Fruit fly (Drosophila melanogaster): ENCODE data around the gene Dpck.
A peak's percentile ranks its signal among the peaks of the same experiment; 100 is the strongest.

The Dpck gene

DNA sequence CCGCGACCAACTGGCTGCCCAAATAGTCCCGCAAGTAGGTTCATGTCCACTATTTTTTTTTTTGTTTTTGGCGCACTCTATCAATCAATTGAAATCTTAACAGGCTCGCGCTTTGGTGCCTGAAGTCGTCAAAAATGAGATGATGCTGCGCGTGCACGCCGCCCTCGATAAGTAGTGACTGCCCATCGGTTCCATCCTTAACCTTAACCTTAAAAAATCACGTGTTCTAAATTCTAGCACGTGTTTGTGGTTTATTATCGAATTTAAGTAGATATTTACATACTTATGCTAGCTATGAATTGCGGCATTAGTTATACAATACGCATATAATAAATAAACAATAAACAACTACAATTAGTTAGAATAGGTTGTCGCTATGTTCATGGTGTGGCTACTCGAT lies 12.4 kb downstream of the Dpck start:
- TF ChIP-seq CG17806 (tag; optimal IDR thresholded peaks at IDR 0.05) (no peak), CG14655 (GFP tag; optimal IDR thresholded peaks at IDR 0.05) (no peak), Pif1B (GFP tag; optimal IDR thresholded peaks at IDR 0.05) (no peak), Pif1A (GFP tag; optimal IDR thresholded peaks at IDR 0.05) (no peak), CG10348 (GFP tag; IDR thresholded peaks at IDR 0.05) (no peak), CG4496 (GFP tag; IDR thresholded peaks at IDR 0.05) (no peak), fd96Ca (GFP tag; IDR thresholded peaks at IDR 0.05) (no peak), Snoo (tag; optimal IDR thresholded peaks at IDR 0.05) (no peak), CG8301 (tag; optimal IDR thresholded peaks at IDR 0.05) (no peak), D1 (tag; optimal IDR thresholded peaks at IDR 0.05) (no peak), CG8159 (tag; optimal IDR thresholded peaks at IDR 0.05) (no peak), EcR (GFP tag; optimal IDR thresholded peaks at IDR 0.05) (no peak), gl (tag; optimal IDR thresholded peaks at IDR 0.05) (no peak), CG15710 (tag; optimal IDR thresholded peaks at IDR 0.05) (no peak), CG12605 (GFP tag; IDR thresholded peaks at IDR 0.05) (no peak), Ets98B (GFP tag; IDR thresholded peaks at IDR 0.05) (no peak), rn (GFP tag; IDR thresholded peaks at IDR 0.05) (no peak), CG13204 (GFP tag; optimal IDR thresholded peaks at IDR 0.05) (no peak), CG9948 (tag; optimal IDR thresholded peaks at IDR 0.05) (no peak), CG32121 (GFP tag; IDR thresholded peaks at IDR 0.05) (no peak)

DNA sequence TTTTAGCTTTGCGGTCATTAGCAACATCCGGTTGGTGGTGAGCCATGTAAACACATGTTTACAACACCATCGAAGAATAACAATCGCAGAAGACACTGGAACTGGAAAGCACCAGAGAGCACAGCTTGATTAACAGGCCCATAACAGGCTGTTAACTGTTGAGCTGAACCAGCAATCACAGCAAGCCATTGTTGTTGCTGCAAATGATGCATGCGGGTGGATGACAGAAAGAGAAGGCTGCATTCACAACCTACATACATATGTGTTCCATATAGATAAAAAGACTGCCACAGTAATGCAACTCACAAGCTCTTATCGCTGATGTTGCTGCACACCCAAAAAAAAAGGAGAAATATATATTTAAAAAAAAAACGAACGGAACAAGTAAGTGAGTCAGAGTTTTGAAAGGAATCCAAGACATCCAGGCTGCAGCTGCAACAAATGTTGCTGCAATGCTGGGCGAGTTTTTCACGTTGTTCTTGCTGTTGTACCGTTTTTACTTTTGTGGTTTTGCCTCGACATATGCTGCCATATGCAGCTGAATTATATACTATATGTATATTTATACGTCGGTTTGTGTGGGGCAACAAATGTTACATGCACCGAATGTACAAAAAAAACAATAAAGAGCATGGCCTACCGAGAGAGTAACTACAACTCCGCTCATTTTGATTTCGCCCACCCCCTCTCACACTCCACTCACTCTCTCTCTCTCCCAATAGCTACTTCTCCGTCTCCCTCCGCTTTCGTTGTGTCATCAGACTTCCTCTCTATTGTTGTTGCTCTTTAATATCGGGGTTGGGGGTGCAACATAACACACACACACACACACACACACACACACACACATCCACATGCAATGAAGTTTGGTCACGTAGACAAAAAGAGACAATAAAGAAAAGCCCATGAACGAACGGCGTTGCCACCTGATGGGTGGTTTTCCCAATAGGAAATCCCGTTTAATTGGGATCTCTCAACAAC lies 21.2 kb downstream of the Dpck start:
- peak; percentile 71 for TF ChIP-seq EcR (GFP tag; optimal IDR thresholded peaks at IDR 0.05)
- TF ChIP-seq CG8159 (tag; optimal IDR thresholded peaks at IDR 0.05): peak; percentile 17
- no peak for TF ChIP-seq Pif1B (GFP tag; optimal IDR thresholded peaks at IDR 0.05)
- no peak for TF ChIP-seq gl (tag; optimal IDR thresholded peaks at IDR 0.05)
- no peak for TF ChIP-seq Snoo (tag; optimal IDR thresholded peaks at IDR 0.05)
- no peak for TF ChIP-seq rn (GFP tag; IDR thresholded peaks at IDR 0.05)
- no peak for TF ChIP-seq CG34367 (tag; optimal IDR thresholded peaks at IDR 0.05)
- no peak for TF ChIP-seq CG9948 (tag; optimal IDR thresholded peaks at IDR 0.05)
- peak; percentile 42; the same call in 1 of the 2 replicates for TF ChIP-seq CG12605 (GFP tag; IDR thresholded peaks at IDR 0.05)
- no peak for TF ChIP-seq CG15710 (tag; optimal IDR thresholded peaks at IDR 0.05)
- TF ChIP-seq D1 (tag; optimal IDR thresholded peaks at IDR 0.05): no peak
- peak; percentile 21 for TF ChIP-seq Pif1A (GFP tag; optimal IDR thresholded peaks at IDR 0.05)
- peak; percentile 10 for TF ChIP-seq CG13204 (GFP tag; optimal IDR thresholded peaks at IDR 0.05)
- TF ChIP-seq CG4496 (GFP tag; IDR thresholded peaks at IDR 0.05): peak; percentile 66; the same call in 2 of the 3 replicates
- no peak for TF ChIP-seq CG14655 (GFP tag; optimal IDR thresholded peaks at IDR 0.05)
- TF ChIP-seq fd96Ca (GFP tag; IDR thresholded peaks at IDR 0.05): peak; percentile 59; the same call in 2 of the 3 replicates
- peak; percentile 58 for TF ChIP-seq CG32121 (GFP tag; IDR thresholded peaks at IDR 0.05)
- TF ChIP-seq Ets98B (GFP tag; IDR thresholded peaks at IDR 0.05): peak; percentile 71
- TF ChIP-seq CG8301 (tag; optimal IDR thresholded peaks at IDR 0.05): peak; percentile 2
- no peak for TF ChIP-seq CG17806 (tag; optimal IDR thresholded peaks at IDR 0.05)
- TF ChIP-seq CG10348 (GFP tag; IDR thresholded peaks at IDR 0.05): no peak

DNA sequence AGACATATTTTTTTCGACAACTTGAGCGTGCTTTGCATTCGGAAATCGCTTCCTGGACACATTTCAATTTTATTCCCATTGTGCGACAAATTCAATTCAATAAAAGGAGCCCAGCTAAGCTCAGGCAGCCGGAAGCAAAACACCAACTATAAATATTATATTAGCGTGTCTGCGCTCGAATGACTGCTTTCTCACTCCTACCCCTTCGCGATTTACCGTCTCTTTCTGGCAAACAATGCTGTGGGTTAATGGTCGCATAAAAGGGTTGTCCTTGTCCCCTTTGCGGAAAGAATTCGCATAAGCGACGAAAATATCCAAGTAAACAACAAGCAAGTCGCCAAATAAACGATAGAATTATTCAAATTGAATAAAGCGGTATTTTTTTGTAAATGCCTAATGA lies 22.3 kb downstream of the Dpck start:
- TF ChIP-seq CG17806 (tag; optimal IDR thresholded peaks at IDR 0.05) (no peak), EcR (GFP tag; optimal IDR thresholded peaks at IDR 0.05) (peak; percentile 41), CG10348 (GFP tag; IDR thresholded peaks at IDR 0.05) (no peak)

DNA sequence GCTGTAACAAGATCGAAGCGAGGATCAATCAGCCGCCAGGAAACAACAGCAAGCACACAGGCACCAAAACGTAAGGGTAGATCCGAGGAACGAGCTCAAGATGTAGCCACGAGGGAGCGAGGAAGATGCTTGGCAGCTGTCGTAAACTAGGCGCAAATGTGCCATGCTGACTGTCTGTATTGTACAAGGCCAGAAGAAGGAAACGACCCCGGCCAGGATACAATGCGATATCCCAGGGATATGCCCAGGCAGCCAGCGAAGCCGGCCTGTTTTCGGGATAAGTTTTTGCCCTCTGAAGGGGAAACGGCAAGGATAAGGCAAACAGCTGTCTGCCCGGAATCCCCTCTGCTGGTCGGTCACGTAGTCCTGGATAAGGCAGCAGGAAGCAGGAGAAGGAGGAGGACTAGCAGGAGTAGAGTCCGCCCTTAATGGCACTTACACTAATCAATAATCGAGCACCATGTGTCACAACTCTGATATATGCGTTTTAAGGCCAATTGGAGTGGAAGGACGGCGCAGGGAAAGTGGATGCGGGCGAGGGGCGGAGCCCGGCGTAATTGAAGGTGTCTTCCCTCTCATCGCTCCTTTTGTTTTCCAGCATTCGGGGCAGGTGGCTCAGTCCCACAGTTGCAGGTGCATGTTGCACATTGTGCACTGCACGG lies 23.7 kb downstream of the Dpck start:
- no peak for TF ChIP-seq CG9948 (tag; optimal IDR thresholded peaks at IDR 0.05)
- TF ChIP-seq CG4496 (GFP tag; IDR thresholded peaks at IDR 0.05): no peak
- no peak for TF ChIP-seq CG15710 (tag; optimal IDR thresholded peaks at IDR 0.05)
- no peak for TF ChIP-seq fd96Ca (GFP tag; IDR thresholded peaks at IDR 0.05)
- TF ChIP-seq CG8301 (tag; optimal IDR thresholded peaks at IDR 0.05): no peak

DNA sequence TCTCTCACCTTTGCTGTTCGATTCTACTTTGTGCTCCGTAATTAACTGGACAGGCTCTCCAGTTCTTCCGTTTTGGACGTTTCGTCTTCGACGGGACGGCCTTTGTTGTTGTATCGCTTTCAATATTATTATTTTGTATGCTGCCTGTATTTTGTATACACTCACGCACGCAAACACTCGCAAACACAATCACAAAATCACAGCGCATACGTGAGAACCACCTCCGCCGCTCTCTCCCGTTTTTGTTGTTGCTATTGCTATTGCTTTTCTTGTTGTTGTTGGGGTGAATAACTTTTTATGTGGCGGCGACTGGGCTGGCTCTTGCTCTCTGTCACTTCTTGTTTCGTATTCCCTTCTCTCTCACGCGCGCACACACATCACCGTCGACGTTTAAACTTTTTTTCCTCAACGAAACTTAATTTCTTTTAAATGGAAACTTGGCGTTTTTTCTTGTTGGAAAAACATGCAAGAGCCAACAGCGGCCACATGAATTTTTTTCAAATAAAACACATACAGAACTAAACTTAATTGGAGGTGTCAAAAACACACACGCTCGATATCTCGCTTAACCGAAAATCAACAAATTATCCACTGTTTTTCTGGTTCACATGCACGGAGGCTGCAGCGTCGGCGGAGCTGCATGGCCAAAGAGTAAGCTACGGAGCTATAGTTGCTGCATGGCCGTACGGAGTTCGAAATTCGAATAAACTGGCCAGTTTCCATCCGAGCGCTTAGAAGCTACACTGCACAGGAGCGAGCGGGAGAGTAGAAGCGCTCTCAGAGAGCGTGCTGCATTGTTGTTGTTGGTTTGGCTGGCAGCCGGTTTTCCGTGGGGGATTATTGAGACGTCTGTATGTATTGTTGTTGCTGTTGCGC lies 26.0 kb downstream of the Dpck start:
- TF ChIP-seq rn (GFP tag; IDR thresholded peaks at IDR 0.05) (no peak), D1 (tag; optimal IDR thresholded peaks at IDR 0.05) (peak; percentile 10), CG14655 (GFP tag; optimal IDR thresholded peaks at IDR 0.05) (peak; percentile 7), CG17806 (tag; optimal IDR thresholded peaks at IDR 0.05) (no peak), CG12605 (GFP tag; IDR thresholded peaks at IDR 0.05) (no peak), EcR (GFP tag; optimal IDR thresholded peaks at IDR 0.05) (peak; percentile 99), Pif1B (GFP tag; optimal IDR thresholded peaks at IDR 0.05) (no peak), gl (tag; optimal IDR thresholded peaks at IDR 0.05) (no peak), CG8301 (tag; optimal IDR thresholded peaks at IDR 0.05) (no peak), CG8159 (tag; optimal IDR thresholded peaks at IDR 0.05) (peak; percentile 4), CG13204 (GFP tag; optimal IDR thresholded peaks at IDR 0.05) (peak; percentile 34), CG10348 (GFP tag; IDR thresholded peaks at IDR 0.05) (no peak), CG9948 (tag; optimal IDR thresholded peaks at IDR 0.05) (peak; percentile 38)
